Fruit fly (Drosophila melanogaster): Measurements from ENCODE around the gene CG44002.

CG44002 gene

dm6 chr2L:3151657-3152056 lies 19.2 kb downstream of the CG44002 start:
- no peak for TF ChIP-seq EcR (GFP tag; optimal IDR thresholded peaks at IDR 0.05)
- no peak for TF ChIP-seq gl (tag; optimal IDR thresholded peaks at IDR 0.05)
- TF ChIP-seq rn (GFP tag; IDR thresholded peaks at IDR 0.05): no peak
- no peak for TF ChIP-seq Ets98B (GFP tag; IDR thresholded peaks at IDR 0.05)
- peak; percentile 10 for TF ChIP-seq Pif1A (GFP tag; optimal IDR thresholded peaks at IDR 0.05)
- peak; percentile 10 for TF ChIP-seq CG14655 (GFP tag; optimal IDR thresholded peaks at IDR 0.05)
- TF ChIP-seq CG15710 (tag; optimal IDR thresholded peaks at IDR 0.05): peak; percentile 19
- peak; percentile 22 for TF ChIP-seq CG8159 (tag; optimal IDR thresholded peaks at IDR 0.05)
- peak; percentile 19 for TF ChIP-seq Pif1B (GFP tag; optimal IDR thresholded peaks at IDR 0.05)
- TF ChIP-seq CG4496 (GFP tag; IDR thresholded peaks at IDR 0.05): no peak
- TF ChIP-seq D1 (tag; optimal IDR thresholded peaks at IDR 0.05): no peak
- no peak for TF ChIP-seq CG10348 (GFP tag; IDR thresholded peaks at IDR 0.05)
- no peak for TF ChIP-seq fd96Ca (GFP tag; IDR thresholded peaks at IDR 0.05)
- peak; percentile 25 for TF ChIP-seq CG9948 (tag; optimal IDR thresholded peaks at IDR 0.05)
- no peak for TF ChIP-seq CG8301 (tag; optimal IDR thresholded peaks at IDR 0.05)
- TF ChIP-seq CG32121 (GFP tag; IDR thresholded peaks at IDR 0.05): no peak
- no peak for TF ChIP-seq Snoo (tag; optimal IDR thresholded peaks at IDR 0.05)
- TF ChIP-seq CG12605 (GFP tag; IDR thresholded peaks at IDR 0.05): no peak
- TF ChIP-seq CG17806 (tag; optimal IDR thresholded peaks at IDR 0.05): peak; percentile 27
- TF ChIP-seq CG13204 (GFP tag; optimal IDR thresholded peaks at IDR 0.05): no peak
- no peak for TF ChIP-seq CG34367 (tag; optimal IDR thresholded peaks at IDR 0.05)

- TF ChIP-seq CG12605 (GFP tag; IDR thresholded peaks at IDR 0.05) (peak; percentile 46; the same call in 1 of the 2 replicates), Snoo (tag; optimal IDR thresholded peaks at IDR 0.05) (no peak), EcR (GFP tag; optimal IDR thresholded peaks at IDR 0.05) (no peak), CG32121 (GFP tag; IDR thresholded peaks at IDR 0.05) (peak; percentile 74), CG34367 (tag; optimal IDR thresholded peaks at IDR 0.05) (no peak), Pif1A (GFP tag; optimal IDR thresholded peaks at IDR 0.05) (peak; percentile 29), CG8301 (tag; optimal IDR thresholded peaks at IDR 0.05) (peak; percentile 48), fd96Ca (GFP tag; IDR thresholded peaks at IDR 0.05) (peak; percentile 80), CG10348 (GFP tag; IDR thresholded peaks at IDR 0.05) (no peak), Pif1B (GFP tag; optimal IDR thresholded peaks at IDR 0.05) (no peak), CG14655 (GFP tag; optimal IDR thresholded peaks at IDR 0.05) (no peak), D1 (tag; optimal IDR thresholded peaks at IDR 0.05) (no peak), Ets98B (GFP tag; IDR thresholded peaks at IDR 0.05) (peak; percentile 73), CG4496 (GFP tag; IDR thresholded peaks at IDR 0.05) (peak; percentile 74; the same call in 2 of the 3 replicates)
Observed at dm6 chr2L:3148959-3149591, 21.8 kb downstream of the CG44002 start.

dm6 chr2L:3145897-3146296 lies 25.0 kb downstream of the CG44002 start:
- TF ChIP-seq CG12605 (GFP tag; IDR thresholded peaks at IDR 0.05) (no peak), CG8301 (tag; optimal IDR thresholded peaks at IDR 0.05) (no peak), CG8159 (tag; optimal IDR thresholded peaks at IDR 0.05) (no peak), gl (tag; optimal IDR thresholded peaks at IDR 0.05) (no peak), CG15710 (tag; optimal IDR thresholded peaks at IDR 0.05) (no peak), Snoo (tag; optimal IDR thresholded peaks at IDR 0.05) (no peak), D1 (tag; optimal IDR thresholded peaks at IDR 0.05) (no peak), CG4496 (GFP tag; IDR thresholded peaks at IDR 0.05) (no peak), CG32121 (GFP tag; IDR thresholded peaks at IDR 0.05) (no peak), rn (GFP tag; IDR thresholded peaks at IDR 0.05) (no peak), Ets98B (GFP tag; IDR thresholded peaks at IDR 0.05) (no peak), Pif1B (GFP tag; optimal IDR thresholded peaks at IDR 0.05) (no peak), CG14655 (GFP tag; optimal IDR thresholded peaks at IDR 0.05) (no peak), CG17806 (tag; optimal IDR thresholded peaks at IDR 0.05) (no peak)

DNA sequence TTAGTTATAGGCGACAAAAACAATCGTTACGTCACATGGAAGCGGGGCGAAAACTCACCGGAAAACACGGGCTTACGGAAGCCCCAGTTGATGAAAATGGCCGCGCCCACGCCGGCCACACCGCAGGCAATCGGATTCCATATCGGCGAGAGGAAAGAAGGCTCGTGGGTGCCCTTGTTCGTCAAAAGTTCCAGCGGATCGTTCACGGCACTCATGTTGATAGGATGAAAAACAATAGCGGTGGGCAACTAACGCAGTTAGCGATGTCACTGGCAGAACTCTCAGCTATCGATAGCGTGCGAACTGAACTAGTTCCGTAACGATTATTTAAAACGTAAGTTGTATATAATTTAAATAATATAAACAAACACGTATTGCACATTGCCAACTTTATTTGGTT lies 25.4 kb downstream of the CG44002 start, which contains the start of gene ND-B14.5B:
ND-B14.5B (minus strand) TSS at position 379 of the 400 bp plus-strand sequence.
- TF ChIP-seq CG8301 (tag; optimal IDR thresholded peaks at IDR 0.05) (no peak), CG34367 (tag; optimal IDR thresholded peaks at IDR 0.05) (no peak), CG32121 (GFP tag; IDR thresholded peaks at IDR 0.05) (no peak), CG9948 (tag; optimal IDR thresholded peaks at IDR 0.05) (no peak), CG4496 (GFP tag; IDR thresholded peaks at IDR 0.05) (no peak), Pif1A (GFP tag; optimal IDR thresholded peaks at IDR 0.05) (no peak), CG8159 (tag; optimal IDR thresholded peaks at IDR 0.05) (no peak), CG15710 (tag; optimal IDR thresholded peaks at IDR 0.05) (no peak)

DNA sequence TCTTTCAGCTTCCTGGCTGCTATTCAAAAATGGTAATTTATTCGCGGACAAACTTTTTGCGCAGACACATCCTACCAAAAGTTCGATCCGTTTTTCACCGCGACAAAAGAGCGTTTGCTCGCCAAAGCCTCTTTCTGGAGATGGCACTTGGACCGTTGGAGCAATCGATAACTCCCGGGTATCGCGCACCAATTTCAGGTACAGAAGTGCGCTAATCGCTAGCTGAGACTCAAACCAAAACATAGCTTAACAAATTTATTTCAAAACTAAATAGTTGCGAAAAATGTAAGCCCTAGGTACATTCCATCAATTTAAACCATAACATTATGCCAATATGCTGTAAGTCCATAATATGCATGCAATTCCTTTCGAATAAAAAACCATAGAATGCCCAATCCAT lies 26.2 kb downstream of the CG44002 start, which contains the start of gene toc:
toc (minus strand) TSS at position 78 of the 400 bp plus-strand sequence.
- TF ChIP-seq CG32121 (GFP tag; IDR thresholded peaks at IDR 0.05) (no peak), Ets98B (GFP tag; IDR thresholded peaks at IDR 0.05) (peak; percentile 13; the same call in 1 of the 2 replicates), CG13204 (GFP tag; optimal IDR thresholded peaks at IDR 0.05) (no peak), CG17806 (tag; optimal IDR thresholded peaks at IDR 0.05) (no peak), Pif1B (GFP tag; optimal IDR thresholded peaks at IDR 0.05) (no peak), CG9948 (tag; optimal IDR thresholded peaks at IDR 0.05) (no peak), CG8301 (tag; optimal IDR thresholded peaks at IDR 0.05) (no peak), CG34367 (tag; optimal IDR thresholded peaks at IDR 0.05) (no peak), rn (GFP tag; IDR thresholded peaks at IDR 0.05) (no peak), D1 (tag; optimal IDR thresholded peaks at IDR 0.05) (peak; percentile 30), CG10348 (GFP tag; IDR thresholded peaks at IDR 0.05) (no peak), fd96Ca (GFP tag; IDR thresholded peaks at IDR 0.05) (no peak), CG8159 (tag; optimal IDR thresholded peaks at IDR 0.05) (no peak), Snoo (tag; optimal IDR thresholded peaks at IDR 0.05) (no peak), EcR (GFP tag; optimal IDR thresholded peaks at IDR 0.05) (no peak), CG4496 (GFP tag; IDR thresholded peaks at IDR 0.05) (peak; percentile 96), Pif1A (GFP tag; optimal IDR thresholded peaks at IDR 0.05) (no peak), CG14655 (GFP tag; optimal IDR thresholded peaks at IDR 0.05) (no peak)

All from whole organism, pupa.